Fruit fly (Drosophila melanogaster): ENCODE results near the gene Drgx.

- TF ChIP-seq Pif1B (GFP tag; optimal IDR thresholded peaks at IDR 0.05) (no peak), CG8159 (tag; optimal IDR thresholded peaks at IDR 0.05) (no peak), gl (tag; optimal IDR thresholded peaks at IDR 0.05) (no peak), CG9948 (tag; optimal IDR thresholded peaks at IDR 0.05) (no peak), CG13204 (GFP tag; optimal IDR thresholded peaks at IDR 0.05) (no peak), EcR (GFP tag; optimal IDR thresholded peaks at IDR 0.05) (no peak), CG10348 (GFP tag; IDR thresholded peaks at IDR 0.05) (no peak), CG4496 (GFP tag; IDR thresholded peaks at IDR 0.05) (no peak), Snoo (tag; optimal IDR thresholded peaks at IDR 0.05) (no peak), CG12605 (GFP tag; IDR thresholded peaks at IDR 0.05) (no peak), Pif1A (GFP tag; optimal IDR thresholded peaks at IDR 0.05) (no peak)
These were observed 21.6 kb upstream of the Drgx start for dm6 chr2L:3640952-3641351.

Data from whole organism, pupa.